Worm (Caenorhabditis elegans) whole organism, midembryonic: Measurements from ENCODE around the gene ugt-40.

Experiments used
- cog-1 ChIP-seq: sonication (generic microtip); optimal IDR thresholded peaks from 2 replicates; lab custom pipeline; 2016; ENCODE audit warnings: missing genetic modification characterization, missing compliant biosample characterization
- tab-1 ChIP-seq: fragments of 200-800 bp; sonication (Bioruptor generic); IDR thresholded peaks from 2 replicates; pipeline ENCODE4 v1.3.6; 2022; ENCODE audit warnings: missing genetic modification characterization, missing compliant biosample characterization

DNA sequence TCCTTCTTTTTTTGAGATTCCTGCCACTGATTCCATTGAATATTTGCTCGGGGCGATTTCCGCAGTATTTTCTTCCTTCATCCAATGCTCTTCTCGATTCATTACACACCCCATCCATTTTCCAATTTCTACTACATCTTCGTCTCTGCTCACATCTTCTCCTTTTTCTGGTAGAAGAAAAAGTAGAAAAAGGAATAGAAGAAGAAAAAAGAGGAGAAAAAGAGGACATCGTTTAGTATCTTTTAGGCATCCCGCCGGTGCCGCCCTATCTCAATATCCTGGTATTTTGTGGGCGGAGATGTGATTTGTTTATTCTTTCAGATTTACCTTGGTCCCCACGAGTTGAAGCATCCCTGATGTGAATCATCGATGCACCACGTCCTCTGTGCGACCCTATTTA, 33.4 kb upstream of the ugt-40 start, which contains the start of gene lgc-39:
- TF ChIP-seq cog-1 (tag; lab: Kevin White, UChicago) = no peak
- no peak for TF ChIP-seq tab-1
